Worm (Caenorhabditis elegans) whole organism, late embryonic: Measurements from ENCODE around the gene zip-7.

Source experiments
- C08G9.2 ChIP-seq: sonication (generic microtip); optimal IDR thresholded peaks from 2 replicates; lab custom pipeline; 2016; ENCODE audit warnings: mild to moderate bottlenecking, missing genetic modification characterization, moderate library complexity, missing compliant biosample characterization
- F13H6.1 ChIP-seq: sonication (generic microtip); optimal IDR thresholded peaks from 2 replicates; lab custom pipeline; 2016; ENCODE audit warnings: missing genetic modification characterization, missing compliant biosample characterization
- K02D7.2 ChIP-seq: sonication (generic microtip); optimal IDR thresholded peaks from 2 replicates; lab custom pipeline; 2017; ENCODE audit warnings: mild to moderate bottlenecking, missing genetic modification characterization, missing compliant biosample characterization
- K09A11.1 ChIP-seq: sonication (generic microtip); optimal IDR thresholded peaks from 2 replicates; lab custom pipeline; 2017; ENCODE audit warnings: antibody characterized with exemption, mild to moderate bottlenecking, missing genetic modification characterization, missing compliant biosample characterization; ENCODE audit not compliant: insufficient read depth
- T23F11.4 ChIP-seq: fragments of 200-800 bp; sonication (Bioruptor generic); optimal IDR thresholded peaks from 2 replicates; lab custom pipeline; 2018; ENCODE audit warnings: mild to moderate bottlenecking, missing genetic modification characterization, missing compliant biosample characterization
- ahr-1 ChIP-seq: sonication (generic microtip); optimal IDR thresholded peaks from 2 replicates; lab custom pipeline; 2016; ENCODE audit warnings: missing genetic modification characterization, missing compliant biosample characterization
- ceh-14 ChIP-seq: sonication (generic microtip); optimal IDR thresholded peaks from 2 replicates; lab custom pipeline; 2016; ENCODE audit warnings: missing genotype, missing genetic modification characterization, missing compliant biosample characterization
- ceh-18 ChIP-seq: sonication (generic microtip); optimal IDR thresholded peaks from 2 replicates; lab custom pipeline; 2016; ENCODE audit warnings: missing genetic modification characterization, missing compliant biosample characterization
- ceh-19 ChIP-seq: fragments of 200-800 bp; sonication (Bioruptor generic); optimal IDR thresholded peaks from 2 replicates; lab custom pipeline; 2018; ENCODE audit warnings: mild to moderate bottlenecking, missing genetic modification characterization, missing compliant biosample characterization
- ceh-2 ChIP-seq: sonication (generic microtip); optimal IDR thresholded peaks from 2 replicates; lab custom pipeline; 2016; ENCODE audit warnings: missing genotype, missing genetic modification characterization, missing compliant biosample characterization
- ceh-22 ChIP-seq: sonication (generic microtip); optimal IDR thresholded peaks from 2 replicates; lab custom pipeline; 2017; ENCODE audit warnings: missing biosample characterization, missing genetic modification characterization
- ceh-24 ChIP-seq: sonication (generic microtip); optimal IDR thresholded peaks from 2 replicates; lab custom pipeline; 2016; ENCODE audit warnings: mild to moderate bottlenecking, missing genetic modification characterization, missing compliant biosample characterization
- ceh-30 ChIP-seq: fragments of 150-350 bp; optimal IDR thresholded peaks from 2 replicates; lab custom pipeline; 2014; ENCODE audit warnings: missing biosample characterization, missing genetic modification characterization
- ceh-31 ChIP-seq: sonication (generic microtip); optimal IDR thresholded peaks from 2 replicates; lab custom pipeline; 2016; ENCODE audit warnings: missing genetic modification characterization, missing compliant biosample characterization
- ceh-34 ChIP-seq: sonication (generic microtip); optimal IDR thresholded peaks from 2 replicates; lab custom pipeline; 2016; ENCODE audit warnings: mild to moderate bottlenecking, missing genetic modification characterization, missing compliant biosample characterization
- ceh-45 ChIP-seq: fragments of 200-800 bp; sonication (Bioruptor generic); IDR thresholded peaks from 2 replicates; pipeline ENCODE4 v1.3.6; 2022; ENCODE audit warnings: missing genetic modification reagents, missing genetic modification characterization, missing compliant biosample characterization
- che-1 ChIP-seq: sonication (generic microtip); optimal IDR thresholded peaks from 2 replicates; lab custom pipeline; 2016; ENCODE audit warnings: mild to moderate bottlenecking, missing genetic modification characterization, missing compliant biosample characterization
- dmd-4 ChIP-seq: sonication (generic microtip); optimal IDR thresholded peaks from 2 replicates; lab custom pipeline; 2016; ENCODE audit warnings: borderline replicate concordance, missing genetic modification characterization, missing compliant biosample characterization
- dve-1 ChIP-seq: sonication (generic microtip); optimal IDR thresholded peaks from 2 replicates; lab custom pipeline; 2017; ENCODE audit warnings: antibody characterized with exemption, mild to moderate bottlenecking, missing genetic modification characterization, missing compliant biosample characterization
- elt-2 ChIP-seq: sonication (generic microtip); optimal IDR thresholded peaks from 2 replicates; lab custom pipeline; 2016; ENCODE audit warnings: missing genetic modification reagents, missing genetic modification characterization, missing compliant biosample characterization
- elt-4 ChIP-seq: sonication (generic microtip); optimal IDR thresholded peaks from 2 replicates; lab custom pipeline; 2016; ENCODE audit warnings: missing genetic modification characterization, missing compliant biosample characterization
- fax-1 ChIP-seq: sonication (generic microtip); optimal IDR thresholded peaks from 2 replicates; lab custom pipeline; 2016; ENCODE audit warnings: missing genotype, missing genetic modification characterization, missing compliant biosample characterization
- fkh-10 ChIP-seq: fragments of 150-350 bp; optimal IDR thresholded peaks from 2 replicates; lab custom pipeline; 2014; ENCODE audit warnings: missing biosample characterization, missing genetic modification reagents, missing genetic modification characterization
- hlh-13 ChIP-seq: fragments of 200-800 bp; sonication (Bioruptor generic); optimal IDR thresholded peaks from 2 replicates; lab custom pipeline; 2018; ENCODE audit warnings: mild to moderate bottlenecking, missing genetic modification characterization, missing compliant biosample characterization
- hlh-8 ChIP-seq: sonication (generic microtip); optimal IDR thresholded peaks from 2 replicates; lab custom pipeline; 2016; ENCODE audit warnings: missing genotype, missing genetic modification characterization, missing compliant biosample characterization
- madf-2 ChIP-seq: sonication (generic microtip); optimal IDR thresholded peaks from 2 replicates; lab custom pipeline; 2017; ENCODE audit warnings: missing genetic modification characterization, missing compliant biosample characterization
- nfya-1 ChIP-seq: sonication (generic microtip); optimal IDR thresholded peaks from 2 replicates; lab custom pipeline; 2017; ENCODE audit warnings: missing genetic modification characterization, mild to moderate bottlenecking, missing compliant biosample characterization, antibody characterized with exemption, moderate library complexity
- nhr-11 ChIP-seq: fragments of 150-350 bp; optimal IDR thresholded peaks from 2 replicates; lab custom pipeline; 2014; ENCODE audit warnings: missing biosample characterization, missing genetic modification characterization
- npax-4 ChIP-seq: sonication (generic microtip); optimal IDR thresholded peaks from 2 replicates; lab custom pipeline; 2016; ENCODE audit warnings: missing genetic modification characterization, missing compliant biosample characterization
- pag-3 ChIP-seq: sonication (generic microtip); optimal IDR thresholded peaks from 2 replicates; lab custom pipeline; 2016; ENCODE audit warnings: missing compliant biosample characterization, missing genetic modification characterization, borderline replicate concordance
- pat-9 ChIP-seq: fragments of 200-800 bp; sonication (Bioruptor generic); optimal IDR thresholded peaks from 2 replicates; lab custom pipeline; 2018; ENCODE audit warnings: mild to moderate bottlenecking, missing genetic modification characterization, moderate library complexity, missing compliant biosample characterization
- pha-2 ChIP-seq: sonication (generic microtip); optimal IDR thresholded peaks from 2 replicates; lab custom pipeline; 2017; ENCODE audit warnings: mild to moderate bottlenecking, missing genetic modification characterization, missing compliant biosample characterization
- pha-4 ChIP-seq: fragments of 150-350 bp; optimal IDR thresholded peaks from 2 replicates; lab custom pipeline; 2018; ENCODE audit warnings: missing biosample characterization, missing genetic modification reagents, missing genetic modification characterization
- pros-1 ChIP-seq: fragments of 150-350 bp; optimal IDR thresholded peaks from 2 replicates; lab custom pipeline; 2014; ENCODE audit warnings: missing biosample characterization, missing genetic modification reagents, missing genetic modification characterization
- ref-2 ChIP-seq: sonication (generic microtip); optimal IDR thresholded peaks from 2 replicates; lab custom pipeline; 2016; ENCODE audit warnings: missing genetic modification characterization, missing compliant biosample characterization
- rnt-1 ChIP-seq: sonication (generic microtip); optimal IDR thresholded peaks from 2 replicates; lab custom pipeline; 2016; ENCODE audit warnings: missing genetic modification characterization, missing compliant biosample characterization
- sdc-2 ChIP-seq: sonication (generic microtip); optimal IDR thresholded peaks from 2 replicates; lab custom pipeline; 2016; ENCODE audit warnings: missing genotype, missing genetic modification characterization, missing compliant biosample characterization
- sox-4 ChIP-seq: sonication (generic microtip); optimal IDR thresholded peaks from 2 replicates; lab custom pipeline; 2017; ENCODE audit warnings: mild to moderate bottlenecking, missing genetic modification characterization, inconsistent platforms, missing compliant biosample characterization
- syd-9 ChIP-seq: sonication (generic microtip); optimal IDR thresholded peaks from 2 replicates; lab custom pipeline; 2016; ENCODE audit warnings: mild to moderate bottlenecking, missing genetic modification characterization, moderate library complexity, missing compliant biosample characterization
- tbx-2 ChIP-seq: sonication (generic microtip); optimal IDR thresholded peaks from 2 replicates; lab custom pipeline; 2016; ENCODE audit warnings: missing genetic modification characterization, missing compliant biosample characterization
- tbx-7 ChIP-seq: sonication (generic microtip); optimal IDR thresholded peaks from 2 replicates; lab custom pipeline; 2016; ENCODE audit warnings: missing genotype, missing genetic modification characterization, missing compliant biosample characterization
- unc-3 ChIP-seq, 2 experiments: fragments of 200-800 bp in 1 of 2; sonication (Bioruptor generic) in 1 of 2; sonication (generic microtip) in 1 of 2; conservative IDR thresholded peaks in 1 of 2; optimal IDR thresholded peaks in 1 of 2; 2 replicates each; pipeline versions ENCODE4 v1.3.6 to Lab custom; 2016 to 2022; ENCODE audit warnings: missing compliant biosample characterization in 2 of 2, missing genetic modification characterization in 2 of 2, missing genetic modification reagents in 1 of 2
- unc-42 ChIP-seq: sonication (generic microtip); optimal IDR thresholded peaks from 2 replicates; lab custom pipeline; 2016; ENCODE audit warnings: missing genotype, missing genetic modification characterization, missing compliant biosample characterization
- unc-55 ChIP-seq: sonication (generic microtip); optimal IDR thresholded peaks from 2 replicates; lab custom pipeline; 2017; ENCODE audit warnings: missing biosample characterization, missing genetic modification reagents, missing genetic modification characterization
- unc-86 ChIP-seq: sonication (generic microtip); optimal IDR thresholded peaks from 2 replicates; lab custom pipeline; 2016; ENCODE audit warnings: missing genetic modification characterization, missing compliant biosample characterization
- ztf-16 ChIP-seq: sonication (generic microtip); optimal IDR thresholded peaks from 2 replicates; lab custom pipeline; 2017; ENCODE audit warnings: missing genetic modification characterization, missing compliant biosample characterization

The zip-7 gene

ce11 chrIV:16502387-16502786 lies 3.1 kb downstream of the zip-7 start:
- TF ChIP-seq ceh-30, result no peak
- TF ChIP-seq pag-3 (tag; lab: Kevin White, UChicago), result no peak
- TF ChIP-seq unc-3 (GFP tag; conservative IDR thresholded peaks at IDR 0.05; lab: Robert Waterston, UW), result no peak
- TF ChIP-seq unc-3 (tag; optimal IDR thresholded peaks at IDR 0.05; lab: Kevin White, UChicago), result no peak
- TF ChIP-seq ceh-22, result no peak
- TF ChIP-seq hlh-13 (GFP tag; lab: Kevin White, UChicago), result no peak
- TF ChIP-seq pha-4 (tag; lab: Kevin White, UChicago), result no peak
- no peak for TF ChIP-seq sdc-2 (tag; lab: Kevin White, UChicago)
- no peak for TF ChIP-seq ahr-1 (tag; lab: Kevin White, UChicago)
- TF ChIP-seq tbx-7, result no peak
- no peak for TF ChIP-seq T23F11.4 (GFP tag; lab: Kevin White, UChicago)
- TF ChIP-seq pat-9 (tag; lab: Kevin White, UChicago), result no peak
- TF ChIP-seq ceh-45, result no peak
- no peak for TF ChIP-seq npax-4 (tag; lab: Kevin White, UChicago)
- TF ChIP-seq fax-1 (tag; lab: Kevin White, UChicago), result no peak
- TF ChIP-seq che-1 (tag; lab: Kevin White, UChicago), result no peak
- no peak for TF ChIP-seq nfya-1 (tag; lab: Kevin White, UChicago)
- no peak for TF ChIP-seq pros-1 (tag; lab: Kevin White, UChicago)
- no peak for TF ChIP-seq ztf-16 (tag; lab: Kevin White, UChicago)
- no peak for TF ChIP-seq madf-2 (tag; lab: Kevin White, UChicago)
- TF ChIP-seq nhr-11 (tag; lab: Kevin White, UChicago), result no peak

ce11 chrIV:16501855-16502254 lies 3.6 kb downstream of the zip-7 start:
- TF ChIP-seq elt-2, result peak; percentile 76
- peak; percentile 25 for TF ChIP-seq ceh-31 (tag; lab: Kevin White, UChicago)
- peak; percentile 53 for TF ChIP-seq unc-55
- peak; percentile 36 for TF ChIP-seq nfya-1 (tag; lab: Kevin White, UChicago)
- no peak for TF ChIP-seq tbx-2
- TF ChIP-seq unc-42 (tag; lab: Kevin White, UChicago), result peak; percentile 41
- TF ChIP-seq dve-1 (tag; lab: Kevin White, UChicago), result peak; percentile 56
- TF ChIP-seq fkh-10, result no peak

- TF ChIP-seq F13H6.1 (tag; lab: Kevin White, UChicago) (peak; percentile 64), ceh-2 (tag; lab: Kevin White, UChicago) (peak; percentile 20), nfya-1 (tag; lab: Kevin White, UChicago) (peak; percentile 78), unc-86 (tag; lab: Kevin White, UChicago) (no peak), sdc-2 (tag; lab: Kevin White, UChicago) (peak; percentile 45), C08G9.2 (tag; lab: Kevin White, UChicago) (no peak), hlh-8 (tag; lab: Kevin White, UChicago) (peak; percentile 38), sox-4 (tag; lab: Kevin White, UChicago) (peak; percentile 4), rnt-1 (peak; percentile 89), fkh-10 (no peak), syd-9 (tag; lab: Kevin White, UChicago) (peak; percentile 43), dve-1 (tag; lab: Kevin White, UChicago) (no peak), ztf-16 (tag; lab: Kevin White, UChicago) (no peak), che-1 (tag; lab: Kevin White, UChicago) (peak; percentile 17), pag-3 (tag; lab: Kevin White, UChicago) (no peak), ceh-14 (tag; lab: Kevin White, UChicago) (peak; percentile 47), fax-1 (tag; lab: Kevin White, UChicago) (peak; percentile 22), elt-4 (tag; lab: Kevin White, UChicago) (no peak), pros-1 (tag; lab: Kevin White, UChicago) (peak; percentile 20), K02D7.2 (no peak), pat-9 (tag; lab: Kevin White, UChicago) (peak; percentile 47), pha-2 (tag; lab: Kevin White, UChicago) (no peak), ceh-19 (GFP tag; lab: Kevin White, UChicago) (peak; percentile 44), ceh-18 (peak; percentile 92), nhr-11 (tag; lab: Kevin White, UChicago) (peak; percentile 64), K09A11.1 (tag; lab: Kevin White, UChicago) (peak; percentile 38), unc-55 (peak; percentile 89), ceh-34 (peak; percentile 62), dmd-4 (tag; lab: Kevin White, UChicago) (peak; percentile 63), ceh-24 (tag; lab: Kevin White, UChicago) (no peak), ref-2 (peak; percentile 49), tbx-2 (peak; percentile 82), unc-42 (tag; lab: Kevin White, UChicago) (peak; percentile 91), ceh-31 (tag; lab: Kevin White, UChicago) (peak; percentile 62)
Observed at ce11 chrIV:16498031-16498442, 7.4 kb downstream of the zip-7 start.
